Fruit fly (Drosophila melanogaster): ENCODE results near the gene CG32795.

CG32795 gene

DNA sequence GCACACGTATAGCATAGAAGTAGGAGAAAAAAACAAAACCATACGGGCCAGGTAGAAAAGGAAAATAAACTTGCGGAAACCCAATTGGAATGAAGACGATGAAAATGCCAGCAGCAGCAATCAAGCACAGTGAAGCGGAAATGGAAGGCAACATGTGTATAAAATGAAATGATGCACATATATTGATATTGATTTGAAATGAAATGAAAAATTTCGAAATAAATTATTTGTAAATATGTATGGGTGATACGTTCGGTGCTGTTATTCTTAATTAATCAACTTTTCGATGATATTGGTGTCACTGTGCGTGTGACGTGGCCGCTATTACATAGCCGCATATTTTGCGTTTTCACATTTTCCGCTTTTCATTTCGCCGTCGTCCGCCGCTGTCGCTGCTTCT, 22.7 kb upstream of the CG32795 start:
- peak; percentile 42 for TF ChIP-seq Xbp1 (GFP tag; optimal IDR thresholded peaks at IDR 0.05)
- TF ChIP-seq slbo (GFP tag; IDR thresholded peaks at IDR 0.05) = peak; percentile 54
- no peak for TF ChIP-seq pnt (GFP tag; optimal IDR thresholded peaks at IDR 0.05)
- no peak for TF ChIP-seq Doc3 (GFP tag; IDR thresholded peaks at IDR 0.05; ENCODE audit: partially characterized antibody)
- peak; percentile 40 for TF ChIP-seq CG1603 (tag; optimal IDR thresholded peaks at IDR 0.05)
- peak; percentile 14 for TF ChIP-seq Hsf (GFP tag; optimal IDR thresholded peaks at IDR 0.05)
- no peak for TF ChIP-seq exex (tag; optimal IDR thresholded peaks at IDR 0.05)
- 0 out of 3 replicates have a peak, but pooled peaks have one; percentile 37 for TF ChIP-seq Optix (GFP tag; IDR thresholded peaks at IDR 0.05)
- TF ChIP-seq gem (tag; optimal IDR thresholded peaks at IDR 0.05) = peak; percentile 37
- TF ChIP-seq CG11504 (tag; optimal IDR thresholded peaks at IDR 0.05) = peak; percentile 15
- no peak for TF ChIP-seq CG4730 (GFP tag; IDR thresholded peaks at IDR 0.05)
- TF ChIP-seq CG17328 (GFP tag; IDR thresholded peaks at IDR 0.05) = peak; percentile 38; the same call in 1 of the 2 replicates
- peak; percentile 48; the same call in 1 of the 3 replicates for TF ChIP-seq ci (GFP tag; IDR thresholded peaks at IDR 0.05)
- TF ChIP-seq Rfx (GFP tag; IDR thresholded peaks at IDR 0.05) = peak; percentile 34
- TF ChIP-seq unpg (GFP tag; optimal IDR thresholded peaks at IDR 0.05) = peak; percentile 37
- TF ChIP-seq sc (optimal IDR thresholded peaks at IDR 0.05) = no peak
- TF ChIP-seq sc (GFP tag; optimal IDR thresholded peaks at IDR 0.05) = no peak
- TF ChIP-seq CG15269 (tag; optimal IDR thresholded peaks at IDR 0.05) = peak; percentile 24
- TF ChIP-seq CG32532 (GFP tag; IDR thresholded peaks at IDR 0.05) = peak; percentile 35; the same call in 1 of the 2 replicates
- 0 out of 2 replicates have a peak, but pooled peaks have one; percentile 24 for TF ChIP-seq Ada2b (GFP tag; IDR thresholded peaks at IDR 0.05)
- no peak for TF ChIP-seq prd (optimal IDR thresholded peaks at IDR 0.05)
- peak; percentile 39; the same call in 1 of the 3 replicates for TF ChIP-seq prd (GFP tag; IDR thresholded peaks at IDR 0.05)
- 0 out of 2 replicates have a peak, but pooled peaks have one; percentile 17 for TF ChIP-seq Xrp1 (GFP tag; IDR thresholded peaks at IDR 0.05)
- TF ChIP-seq pan (optimal IDR thresholded peaks at IDR 0.05) = no peak
- TF ChIP-seq pan (GFP tag; optimal IDR thresholded peaks at IDR 0.05 in 1 of 2, IDR thresholded peaks at IDR 0.05 in 1 of 2) = peak in 1 of 2 experiments; percentile 47
- peak; percentile 10 for TF ChIP-seq CG2678 (tag; optimal IDR thresholded peaks at IDR 0.05)
- TF ChIP-seq CG6689 (GFP tag; IDR thresholded peaks at IDR 0.05) = 0 out of 2 replicates have a peak, but pooled peaks have one; percentile 16
- TF ChIP-seq CG14050 (GFP tag; IDR thresholded peaks at IDR 0.05) = 0 out of 3 replicates have a peak, but pooled peaks have one; percentile 9
- TF ChIP-seq MBD-R2 (GFP tag; IDR thresholded peaks at IDR 0.05) = no peak
- TF ChIP-seq row (GFP tag; IDR thresholded peaks at IDR 0.05) = peak; percentile 52
- peak; percentile 21 for TF ChIP-seq PHDP (tag; optimal IDR thresholded peaks at IDR 0.05)
- TF ChIP-seq Mes4 (GFP tag; optimal IDR thresholded peaks at IDR 0.05) = no peak
- peak; percentile 28 for TF ChIP-seq Oli (tag; optimal IDR thresholded peaks at IDR 0.05)
- TF ChIP-seq bsh (GFP tag; optimal IDR thresholded peaks at IDR 0.05) = peak in 1 of 2 experiments; percentile 26
- TF ChIP-seq Atf6 (GFP tag; IDR thresholded peaks at IDR 0.05) = peak; percentile 24; the same call in 1 of the 2 replicates
- TF ChIP-seq ttk (GFP tag; IDR thresholded peaks at IDR 0.05) = 0 out of 2 replicates have a peak, but pooled peaks have one; percentile 7
- TF ChIP-seq fd96Cb (tag; optimal IDR thresholded peaks at IDR 0.05) = no peak
- no peak for TF ChIP-seq HLH54F (GFP tag; optimal IDR thresholded peaks at IDR 0.05)
- no peak for TF ChIP-seq Doc2 (GFP tag; IDR thresholded peaks at IDR 0.05)
- peak in 1 of 2 experiments; percentile 49 for TF ChIP-seq Hr51 (GFP tag; optimal IDR thresholded peaks at IDR 0.05)
- TF ChIP-seq CG11695 (GFP tag; IDR thresholded peaks at IDR 0.05) = 0 out of 3 replicates have a peak, but pooled peaks have one; percentile 18
- 0 out of 2 replicates have a peak, but pooled peaks have one; percentile 32 for TF ChIP-seq H2.0 (GFP tag; IDR thresholded peaks at IDR 0.05)
- no peak for TF ChIP-seq scrt (GFP tag; optimal IDR thresholded peaks at IDR 0.05)
- no peak for TF ChIP-seq CG4282 (GFP tag; optimal IDR thresholded peaks at IDR 0.05)
- TF ChIP-seq stwl (tag; optimal IDR thresholded peaks at IDR 0.05) = no peak
- TF ChIP-seq grau (tag; optimal IDR thresholded peaks at IDR 0.05) = peak; percentile 21
- peak; percentile 2 for TF ChIP-seq ATbp (GFP tag; optimal IDR thresholded peaks at IDR 0.05)
- TF ChIP-seq CG14014 (GFP tag; IDR thresholded peaks at IDR 0.05) = 0 out of 2 replicates have a peak, but pooled peaks have one; percentile 21
- TF ChIP-seq run (tag; optimal IDR thresholded peaks at IDR 0.05) = no peak
- TF ChIP-seq lab (GFP tag; optimal IDR thresholded peaks at IDR 0.05) = peak; percentile 11

Data from whole organism, embryonic.